Worm (Caenorhabditis elegans) whole organism, early embryonic: ENCODE results near the gene F53F4.18.

Experiments used
- B0310.2 ChIP-seq: sonication (generic microtip); optimal IDR thresholded peaks from 2 replicates; lab custom pipeline; 2016; ENCODE audit warnings: mild to moderate bottlenecking, missing genetic modification characterization, missing compliant biosample characterization
- F13C5.2 ChIP-seq: sonication (generic microtip); optimal IDR thresholded peaks from 2 replicates; lab custom pipeline; 2017; ENCODE audit warnings: mild to moderate bottlenecking, missing genetic modification characterization, inconsistent platforms, missing compliant biosample characterization
- aly-1 ChIP-seq: sonication (generic microtip); optimal IDR thresholded peaks from 2 replicates; lab custom pipeline; 2016; ENCODE audit warnings: missing genetic modification characterization, missing compliant biosample characterization
- ama-1 ChIP-seq: fragments of 150-350 bp; optimal IDR thresholded peaks from 2 replicates; lab custom pipeline; 2014
- ceh-13 ChIP-seq: fragments of 200-800 bp; sonication (Bioruptor generic); optimal IDR thresholded peaks from 2 replicates; lab custom pipeline; 2018; ENCODE audit warnings: mild to moderate bottlenecking, missing genetic modification characterization, missing compliant biosample characterization
- ceh-36 ChIP-seq: sonication (generic microtip); optimal IDR thresholded peaks from 2 replicates; lab custom pipeline; 2016; ENCODE audit warnings: missing genetic modification characterization, inconsistent platforms, missing compliant biosample characterization
- ets-7 ChIP-seq: sonication (generic microtip); optimal IDR thresholded peaks from 2 replicates; lab custom pipeline; 2016; ENCODE audit warnings: missing genotype, missing genetic modification characterization, missing compliant biosample characterization
- flt-1 ChIP-seq: fragments of 200-800 bp; sonication (Bioruptor generic); IDR thresholded peaks from 2 replicates; pipeline ENCODE4 v1.3.6; 2022; ENCODE audit warnings: missing genetic modification characterization, missing compliant biosample characterization
- hmbx-1 ChIP-seq: sonication (generic microtip); optimal IDR thresholded peaks from 2 replicates; lab custom pipeline; 2016; ENCODE audit warnings: mild to moderate bottlenecking, missing genetic modification characterization, missing compliant biosample characterization
- hmg-4 ChIP-seq: fragments of 200-800 bp; sonication (Bioruptor generic); optimal IDR thresholded peaks from 2 replicates; lab custom pipeline; 2018; ENCODE audit warnings: mild to moderate bottlenecking, missing genetic modification characterization, missing compliant biosample characterization
- hnd-1 ChIP-seq: sonication (generic microtip); optimal IDR thresholded peaks from 2 replicates; lab custom pipeline; 2016; ENCODE audit warnings: missing genetic modification characterization, missing compliant biosample characterization
- pes-1 ChIP-seq: fragments of 200-800 bp; sonication (Bioruptor generic); IDR thresholded peaks from 2 replicates; pipeline ENCODE4 v1.3.6; 2022; ENCODE audit warnings: missing genetic modification reagents, missing genetic modification characterization, missing compliant biosample characterization
- scrt-1 ChIP-seq: fragments of 200-800 bp; sonication (Bioruptor generic); IDR thresholded peaks from 2 replicates; pipeline ENCODE4 v1.3.6; 2022; ENCODE audit warnings: missing genetic modification characterization, missing compliant biosample characterization
- sea-1 ChIP-seq: fragments of 200-800 bp; sonication (Bioruptor generic); conservative IDR thresholded peaks from 2 replicates; pipeline ENCODE4 v1.3.6; 2022; ENCODE audit warnings: missing genetic modification characterization, missing compliant biosample characterization
- tbx-11 ChIP-seq: fragments of 200-800 bp; sonication (Bioruptor generic); IDR thresholded peaks from 2 replicates; pipeline ENCODE4 v1.3.6; 2022; ENCODE audit warnings: missing genetic modification characterization, missing compliant biosample characterization
- tbx-37 ChIP-seq: fragments of 200-800 bp; sonication (Bioruptor generic); conservative IDR thresholded peaks from 2 replicates; pipeline ENCODE4 v1.3.6; 2022; ENCODE audit warnings: missing genetic modification reagents, missing genetic modification characterization, missing compliant biosample characterization
- tra-4 ChIP-seq: sonication (generic microtip); optimal IDR thresholded peaks from 2 replicates; lab custom pipeline; 2017; ENCODE audit warnings: missing genetic modification characterization, missing compliant biosample characterization

Gene F53F4.18

ce11 chrV:13600882-13601281 is 11.0 kb downstream of the F53F4.18 start, which contains the start of gene rdy-2:
Gene rdy-2, minus strand, starts transcription at chrV:13600982.
- TF ChIP-seq hmbx-1 (tag; lab: Kevin White, UChicago), result no peak
- TF ChIP-seq aly-1 (tag; lab: Kevin White, UChicago), result no peak
- TF ChIP-seq B0310.2 (tag; lab: Kevin White, UChicago), result no peak
- TF ChIP-seq F13C5.2 (tag; lab: Kevin White, UChicago), result no peak
- no peak for TF ChIP-seq ceh-36
- no peak for TF ChIP-seq flt-1 (GFP tag; lab: Robert Waterston, UW)
- TF ChIP-seq hnd-1 (tag; lab: Kevin White, UChicago), result no peak
- no peak for TF ChIP-seq tbx-37
- TF ChIP-seq ets-7 (tag; lab: Kevin White, UChicago), result no peak

- no peak for TF ChIP-seq hmbx-1 (tag; lab: Kevin White, UChicago)
- no peak for TF ChIP-seq F13C5.2 (tag; lab: Kevin White, UChicago)
- no peak for TF ChIP-seq B0310.2 (tag; lab: Kevin White, UChicago)
- no peak for TF ChIP-seq tbx-11 (GFP tag; lab: Robert Waterston, UW)
- TF ChIP-seq ceh-13 (GFP tag; lab: Kevin White, UChicago), result no peak
- no peak for TF ChIP-seq flt-1 (GFP tag; lab: Robert Waterston, UW)
- no peak for TF ChIP-seq hnd-1 (tag; lab: Kevin White, UChicago)
These were observed 16.8 kb downstream of the F53F4.18 start, which contains the start of gene fmo-4 for ce11 chrV:13606651-13607242. Gene fmo-4, minus strand, starts transcription at chrV:13606701.

ce11 chrV:13608486-13608885 is 18.6 kb downstream of the F53F4.18 start:
- TF ChIP-seq aly-1 (tag; lab: Kevin White, UChicago) (no peak), ceh-13 (GFP tag; lab: Kevin White, UChicago) (no peak), ama-1 (lab: Kevin White, UChicago) (no peak), sea-1 (no peak), flt-1 (GFP tag; lab: Robert Waterston, UW) (no peak), B0310.2 (tag; lab: Kevin White, UChicago) (no peak), F13C5.2 (tag; lab: Kevin White, UChicago) (no peak), tra-4 (no peak), ets-7 (tag; lab: Kevin White, UChicago) (no peak), hnd-1 (tag; lab: Kevin White, UChicago) (no peak), hmbx-1 (tag; lab: Kevin White, UChicago) (no peak), pes-1 (GFP tag; lab: Robert Waterston, UW) (no peak), ceh-36 (no peak), tbx-37 (no peak), tbx-11 (GFP tag; lab: Robert Waterston, UW) (no peak), scrt-1 (GFP tag; lab: Robert Waterston, UW) (no peak), hmg-4 (GFP tag; lab: Kevin White, UChicago) (no peak)

ce11 chrV:13609806-13610205 is 19.9 kb downstream of the F53F4.18 start:
- TF ChIP-seq hmbx-1 (tag; lab: Kevin White, UChicago), result no peak

ce11 chrV:13611782-13612181 is 21.9 kb downstream of the F53F4.18 start, which contains the start of gene spig-9:
Gene spig-9, minus strand, starts transcription at chrV:13611882.
- TF ChIP-seq tbx-37 (no peak), hmbx-1 (tag; lab: Kevin White, UChicago) (no peak), flt-1 (GFP tag; lab: Robert Waterston, UW) (no peak), sea-1 (no peak), tra-4 (no peak), ama-1 (lab: Kevin White, UChicago) (no peak), aly-1 (tag; lab: Kevin White, UChicago) (no peak), hnd-1 (tag; lab: Kevin White, UChicago) (no peak), F13C5.2 (tag; lab: Kevin White, UChicago) (no peak), scrt-1 (GFP tag; lab: Robert Waterston, UW) (no peak), ets-7 (tag; lab: Kevin White, UChicago) (no peak), pes-1 (GFP tag; lab: Robert Waterston, UW) (no peak), ceh-13 (GFP tag; lab: Kevin White, UChicago) (no peak), B0310.2 (tag; lab: Kevin White, UChicago) (no peak), hmg-4 (GFP tag; lab: Kevin White, UChicago) (no peak)

ce11 chrV:13613870-13614269 is 23.9 kb downstream of the F53F4.18 start, which contains the start of gene F53F4.7:
Gene F53F4.7, minus strand, starts transcription at chrV:13613970.
- TF ChIP-seq ceh-13 (GFP tag; lab: Kevin White, UChicago) (no peak), sea-1 (no peak), F13C5.2 (tag; lab: Kevin White, UChicago) (no peak), scrt-1 (GFP tag; lab: Robert Waterston, UW) (no peak), ets-7 (tag; lab: Kevin White, UChicago) (no peak), hnd-1 (tag; lab: Kevin White, UChicago) (no peak), tbx-37 (no peak), flt-1 (GFP tag; lab: Robert Waterston, UW) (no peak), hmg-4 (GFP tag; lab: Kevin White, UChicago) (no peak), tbx-11 (GFP tag; lab: Robert Waterston, UW) (no peak), ama-1 (lab: Kevin White, UChicago) (no peak), hmbx-1 (tag; lab: Kevin White, UChicago) (no peak), aly-1 (tag; lab: Kevin White, UChicago) (no peak), tra-4 (no peak), pes-1 (GFP tag; lab: Robert Waterston, UW) (no peak), B0310.2 (tag; lab: Kevin White, UChicago) (no peak), ceh-36 (no peak)

ce11 chrV:13619752-13620151 is 29.8 kb downstream of the F53F4.18 start, which contains the start of gene srd-11:
Gene srd-11, minus strand, starts transcription at chrV:13619852.
- no peak for TF ChIP-seq ceh-36
